Fruit fly (Drosophila melanogaster) whole organism, embryonic: Measurements from ENCODE around the gene CG14043.

Experiments
- Asciz ChIP-seq: fragments of 200-800 bp; sonication (Bioruptor generic); optimal IDR thresholded peaks from 2 replicates; lab custom pipeline; 2017; ENCODE audit warnings: missing biosample characterization, mild to moderate bottlenecking, missing genetic modification characterization, missing genetic modification reagents
- Atf3 ChIP-seq: fragments of 200-800 bp; sonication (Bioruptor generic); optimal IDR thresholded peaks from 3 replicates; lab custom pipeline; 2016; ENCODE audit warnings: missing biosample characterization, missing genetic modification characterization
- Bgb ChIP-seq: fragments of 200-800 bp; sonication (Bioruptor generic); IDR thresholded peaks from 2 replicates; pipeline ENCODE4 v1.3.6; 2022; ENCODE audit warnings: missing biosample characterization, missing genetic modification characterization; ENCODE audit not compliant: partially characterized antibody
- Bteb2 ChIP-seq: fragments of 200-800 bp; sonication (Bioruptor generic); optimal IDR thresholded peaks from 2 replicates; lab custom pipeline; 2016; ENCODE audit warnings: missing biosample characterization, missing genetic modification characterization
- CG10147 ChIP-seq: fragments of 200-800 bp; sonication (Bioruptor generic); optimal IDR thresholded peaks from 2 replicates; lab custom pipeline; 2019; ENCODE audit warnings: missing biosample characterization, mild to moderate bottlenecking, missing genetic modification characterization, moderate library complexity
- CG11398 ChIP-seq: fragments of 200-800 bp; sonication (Bioruptor generic); optimal IDR thresholded peaks from 2 replicates; lab custom pipeline; 2016; ENCODE audit warnings: missing biosample characterization, missing genetic modification characterization
- CG12391 ChIP-seq: fragments of 200-800 bp; sonication (Bioruptor generic); optimal IDR thresholded peaks from 3 replicates; lab custom pipeline; 2018; ENCODE audit warnings: missing biosample characterization, mild to moderate bottlenecking, missing genetic modification characterization, moderate library complexity
- CG15011 ChIP-seq: fragments of 200-800 bp; sonication (Bioruptor generic); optimal IDR thresholded peaks from 3 replicates; lab custom pipeline; 2018; ENCODE audit warnings: missing biosample characterization, mild to moderate bottlenecking, missing genetic modification characterization
- CG2199 ChIP-seq: fragments of 200-800 bp; sonication (Bioruptor generic); IDR thresholded peaks from 3 replicates; pipeline ENCODE4 v1.3.6; 2022; ENCODE audit warnings: missing biosample characterization, missing genetic modification characterization
- CG31388 ChIP-seq: fragments of 200-800 bp; sonication (Bioruptor generic); optimal IDR thresholded peaks from 2 replicates; lab custom pipeline; 2016; ENCODE audit warnings: missing biosample characterization, missing genetic modification characterization
- CG34376 ChIP-seq: fragments of 200-800 bp; sonication (Bioruptor generic); optimal IDR thresholded peaks from 2 replicates; lab custom pipeline; 2018; ENCODE audit warnings: missing biosample characterization, mild to moderate bottlenecking, missing genetic modification characterization
- CG6175 ChIP-seq: fragments of 200-800 bp; sonication (Bioruptor generic); IDR thresholded peaks from 3 replicates; pipeline ENCODE4 v1.3.6; 2022; ENCODE audit warnings: missing biosample characterization, missing genetic modification characterization
- CG6689 ChIP-seq: fragments of 200-800 bp; sonication (Bioruptor generic); IDR thresholded peaks from 2 replicates; pipeline ENCODE4 v1.3.6; 2022; ENCODE audit warnings: missing biosample characterization, missing genetic modification characterization
- CG8924 ChIP-seq: fragments of 200-800 bp; optimal IDR thresholded peaks from 3 replicates; lab custom pipeline; 2019; ENCODE audit warnings: missing biosample characterization, mild to moderate bottlenecking, missing genetic modification characterization, moderate library complexity
- CG9727 ChIP-seq: fragments of 200-800 bp; sonication (Bioruptor generic); optimal IDR thresholded peaks from 3 replicates; lab custom pipeline; 2017; ENCODE audit warnings: missing biosample characterization, mild to moderate bottlenecking, missing genetic modification characterization
- Deaf1 ChIP-seq: fragments of 200-800 bp; optimal IDR thresholded peaks from 3 replicates; lab custom pipeline; 2019; ENCODE audit warnings: missing biosample characterization, mild to moderate bottlenecking, missing genetic modification characterization, moderate library complexity
- Doc2 ChIP-seq: fragments of 200-800 bp; sonication (Bioruptor generic); IDR thresholded peaks from 2 replicates; pipeline ENCODE4 v1.3.6; 2022; ENCODE audit warnings: missing biosample characterization, missing genetic modification characterization
- Hey ChIP-seq: fragments of 200-800 bp; sonication (Bioruptor generic); optimal IDR thresholded peaks from 3 replicates; lab custom pipeline; 2018; ENCODE audit warnings: missing biosample characterization, mild to moderate bottlenecking, missing genetic modification characterization
- MESR4 ChIP-seq: fragments of 200-800 bp; sonication (Bioruptor generic); optimal IDR thresholded peaks from 2 replicates; lab custom pipeline; 2018; ENCODE audit warnings: missing biosample characterization, mild to moderate bottlenecking, missing genetic modification characterization, moderate library complexity
- NC2α ChIP-seq: fragments of 200-800 bp; sonication (Bioruptor generic); optimal IDR thresholded peaks from 2 replicates; lab custom pipeline; 2016; ENCODE audit warnings: missing biosample characterization, missing genetic modification characterization
- Pdp1 ChIP-seq, 2 experiments: fragments of 200-800 bp; sonication (Bioruptor generic); optimal IDR thresholded peaks; 3 replicates each; lab custom pipeline; 2016; ENCODE audit warnings: missing biosample characterization in 2 of 2, missing genetic modification characterization in 2 of 2, mild to moderate bottlenecking in 1 of 2, moderate library complexity in 1 of 2
- Rx ChIP-seq: fragments of 200-800 bp; sonication (Bioruptor generic); IDR thresholded peaks from 2 replicates; pipeline ENCODE4 v1.3.6; 2022; ENCODE audit warnings: missing biosample characterization, missing genetic modification characterization
- Sox100B ChIP-seq: fragments of 200-800 bp; sonication (Bioruptor generic); optimal IDR thresholded peaks from 3 replicates; lab custom pipeline; 2018; ENCODE audit warnings: missing biosample characterization, mild to moderate bottlenecking, missing genetic modification characterization
- Spps ChIP-seq: fragments of 200-800 bp; sonication (Bioruptor generic); optimal IDR thresholded peaks from 2 replicates; lab custom pipeline; 2018; ENCODE audit warnings: missing biosample characterization, mild to moderate bottlenecking, missing genetic modification characterization
- Taf1 ChIP-seq: fragments of 200-800 bp; sonication (Bioruptor generic); IDR thresholded peaks from 2 replicates; pipeline ENCODE4 v1.3.6; 2022; ENCODE audit warnings: missing biosample characterization, missing genetic modification characterization
- Trl ChIP-seq, 3 experiments: fragments of >200 bp in 2 of 3; fragments of 200-800 bp in 1 of 3; sonication (Bioruptor generic) in 1 of 3; optimal IDR thresholded peaks; 2 replicates in 1 of 3; 3 replicates in 2 of 3; lab custom pipeline; 2016 to 2017; ENCODE audit warnings: missing biosample characterization in 1 of 3, missing genetic modification characterization in 1 of 3
- al ChIP-seq: fragments of 200-800 bp; sonication (Bioruptor generic); IDR thresholded peaks from 2 replicates; pipeline ENCODE4 v1.3.6; 2022; ENCODE audit warnings: missing biosample characterization, missing genetic modification characterization
- cad ChIP-seq: fragments of >200 bp; optimal IDR thresholded peaks from 2 replicates; lab custom pipeline; 2017; ENCODE audit warnings: missing biosample characterization, missing genetic modification characterization
- dpn ChIP-seq, 2 experiments: fragments of 200-800 bp; sonication (Bioruptor generic); optimal IDR thresholded peaks; 3 replicates each; lab custom pipeline; 2016; ENCODE audit warnings: missing biosample characterization in 2 of 2, missing genetic modification characterization in 2 of 2
- emc ChIP-seq: fragments of 200-800 bp; sonication (Bioruptor generic); optimal IDR thresholded peaks from 2 replicates; lab custom pipeline; 2016; ENCODE audit warnings: missing biosample characterization, missing genetic modification characterization
- esg ChIP-seq: fragments of 200-800 bp; sonication (Bioruptor generic); conservative IDR thresholded peaks from 2 replicates; pipeline ENCODE4 v1.3.6; 2022; ENCODE audit warnings: missing biosample characterization, missing genetic modification characterization
- fd64A ChIP-seq: fragments of 200-800 bp; sonication (Bioruptor generic); optimal IDR thresholded peaks from 3 replicates; lab custom pipeline; 2018; ENCODE audit warnings: missing biosample characterization, mild to moderate bottlenecking, missing genetic modification characterization
- fu2 ChIP-seq: fragments of 200-800 bp; sonication (Bioruptor generic); optimal IDR thresholded peaks from 2 replicates; lab custom pipeline; 2016; ENCODE audit warnings: missing biosample characterization, missing genetic modification characterization
- gsb ChIP-seq: fragments of 200-800 bp; sonication (Bioruptor generic); IDR thresholded peaks from 2 replicates; pipeline ENCODE4 v1.3.6; 2022; ENCODE audit warnings: missing biosample characterization, missing genetic modification characterization
- her ChIP-seq: fragments of 200-800 bp; sonication (Bioruptor generic); optimal IDR thresholded peaks from 2 replicates; lab custom pipeline; 2016; ENCODE audit warnings: missing biosample characterization, missing genetic modification characterization
- kni ChIP-seq: fragments of 200-800 bp; sonication (Bioruptor generic); optimal IDR thresholded peaks from 3 replicates; lab custom pipeline; 2017; ENCODE audit warnings: mild to moderate bottlenecking, missing biosample characterization, missing genetic modification reagents, missing genetic modification characterization
- knrl ChIP-seq: fragments of 200-800 bp; sonication (Bioruptor generic); IDR thresholded peaks from 3 replicates; pipeline ENCODE4 v1.3.6; 2022; ENCODE audit warnings: missing biosample characterization, missing genetic modification characterization; ENCODE audit not compliant: partially characterized antibody
- lab ChIP-seq: fragments of 200-800 bp; sonication (Bioruptor generic); optimal IDR thresholded peaks from 3 replicates; lab custom pipeline; 2017; ENCODE audit warnings: missing biosample characterization, missing genetic modification characterization, mild to moderate bottlenecking, moderate library complexity, missing genetic modification reagents
- mld ChIP-seq: fragments of 200-800 bp; sonication (Bioruptor generic); IDR thresholded peaks from 3 replicates; pipeline ENCODE4 v1.3.6; 2022; ENCODE audit warnings: missing biosample characterization, missing genetic modification characterization; ENCODE audit not compliant: partially characterized antibody
- nau ChIP-seq: fragments of 200-800 bp; sonication (Bioruptor generic); optimal IDR thresholded peaks from 3 replicates; lab custom pipeline; 2017; ENCODE audit warnings: missing biosample characterization, mild to moderate bottlenecking, missing genetic modification characterization, missing genetic modification reagents
- nerfin-2 ChIP-seq: fragments of 200-800 bp; sonication (Bioruptor generic); IDR thresholded peaks from 2 replicates; pipeline ENCODE4 v1.3.6; 2022; ENCODE audit warnings: missing biosample characterization, missing genetic modification characterization; ENCODE audit not compliant: partially characterized antibody
- otp ChIP-seq: fragments of 200-800 bp; sonication (Bioruptor generic); IDR thresholded peaks from 3 replicates; pipeline ENCODE4, ENCODE4 v1.3.6; 2022; ENCODE audit warnings: missing biosample characterization, missing genetic modification characterization
- pan ChIP-seq, 4 experiments: fragments of >200 bp in 3 of 4; fragments of 200-800 bp in 1 of 4; sonication (Bioruptor generic) in 1 of 4; optimal IDR thresholded peaks in 3 of 4; IDR thresholded peaks in 1 of 4; 2 replicates each; pipeline versions ENCODE4 v1.3.6 to Lab custom; 2017 to 2022; ENCODE audit warnings: missing biosample characterization in 2 of 4, missing genetic modification characterization in 2 of 4, mixed read lengths in 1 of 4
- pb ChIP-seq: fragments of 200-800 bp; sonication (Bioruptor generic); optimal IDR thresholded peaks from 3 replicates; lab custom pipeline; 2016; ENCODE audit warnings: missing biosample characterization, missing genetic modification characterization
- pfk ChIP-seq: fragments of 200-800 bp; sonication (Bioruptor generic); optimal IDR thresholded peaks from 2 replicates; lab custom pipeline; 2018; ENCODE audit warnings: missing biosample characterization, mild to moderate bottlenecking, missing genetic modification characterization, moderate library complexity
- psq ChIP-seq: fragments of 200-800 bp; sonication (Bioruptor generic); optimal IDR thresholded peaks from 2 replicates; lab custom pipeline; 2017; ENCODE audit warnings: missing biosample characterization, missing genetic modification characterization
- ttk ChIP-seq: fragments of 200-800 bp; sonication (Bioruptor generic); IDR thresholded peaks from 2 replicates; pipeline ENCODE4 v2.1.2; 2022; ENCODE audit warnings: missing biosample characterization, missing genetic modification characterization
- zen2 ChIP-seq: fragments of 200-800 bp; sonication (Bioruptor generic); IDR thresholded peaks from 3 replicates; pipeline ENCODE4 v1.3.6; 2022; ENCODE audit warnings: missing biosample characterization, missing genetic modification characterization; ENCODE audit not compliant: partially characterized antibody

The CG14043 gene

DNA sequence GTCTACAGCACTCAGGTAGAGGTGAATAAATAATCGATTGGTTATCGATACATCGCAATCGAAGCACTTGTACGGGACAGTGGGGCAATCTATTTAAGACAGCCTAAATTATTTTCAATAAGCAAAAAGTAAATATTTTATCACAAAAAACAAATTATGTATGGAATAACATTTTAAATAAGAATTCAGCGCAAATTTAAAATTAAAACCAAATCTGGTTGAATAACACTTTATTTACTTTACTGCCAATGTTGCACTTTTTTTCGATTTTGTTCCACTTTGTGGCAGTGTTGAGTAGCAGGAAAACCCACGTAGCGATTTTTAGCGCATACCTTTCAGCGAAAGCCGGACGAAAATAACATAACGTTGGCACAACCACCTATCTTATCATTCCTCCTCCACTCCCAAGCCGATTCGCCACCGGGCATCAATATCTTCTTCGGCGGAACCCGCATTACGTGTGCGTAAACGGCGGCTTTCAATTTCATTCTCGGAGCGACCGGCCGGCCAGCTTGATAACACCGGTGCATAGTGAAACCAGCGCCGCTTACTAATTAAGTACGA lies 5.6 kb downstream of the CG14043 start, which contains the start of the genes Gmd and CG3792 (continued):
- peak; percentile 86 for TF ChIP-seq pb (GFP tag; lab: Kevin White, UChicago)
- TF ChIP-seq kni (GFP tag; lab: Kevin White, UChicago) = peak; percentile 77
- peak; percentile 95 for TF ChIP-seq esg (GFP tag; lab: Robert Waterston, UW)
- TF ChIP-seq Asciz (GFP tag; lab: Kevin White, UChicago) = no peak
- TF ChIP-seq Pdp1 (GFP tag; optimal IDR thresholded peaks at IDR 0.05; lab: Kevin White, UChicago) = peak; percentile 93 to 94
- TF ChIP-seq fu2 (GFP tag; lab: Kevin White, UChicago) = peak; percentile 88
- TF ChIP-seq zen2 (GFP tag; lab: Robert Waterston, UW) = peak; percentile 72; the same call in 2 of the 3 replicates
- TF ChIP-seq knrl (GFP tag; lab: Robert Waterston, UW) = peak; percentile 87
- peak; percentile 93 for TF ChIP-seq Spps (tag; lab: Kevin White, UChicago)
- TF ChIP-seq Hey (tag; lab: Kevin White, UChicago) = no peak
- peak; percentile 89 for TF ChIP-seq Atf3
- TF ChIP-seq Rx = peak; percentile 92
- TF ChIP-seq CG12391 (tag; lab: Kevin White, UChicago) = peak; percentile 94
- TF ChIP-seq CG8924 (tag; lab: Kevin White, UChicago) = peak; percentile 94
- peak; percentile 92 for TF ChIP-seq nerfin-2 (GFP tag; lab: Robert Waterston, UW)
- peak; percentile 95 for TF ChIP-seq Taf1
- TF ChIP-seq NC2α (GFP tag; lab: Kevin White, UChicago) = peak; percentile 90
- TF ChIP-seq CG31388 (GFP tag; lab: Kevin White, UChicago) = peak; percentile 88
- TF ChIP-seq CG10147 (GFP tag; lab: Kevin White, UChicago) = peak; percentile 94
- TF ChIP-seq Deaf1 (tag; lab: Kevin White, UChicago) = no peak
- TF ChIP-seq ttk (GFP tag; lab: Robert Waterston, UW) = peak; percentile 92
- TF ChIP-seq psq (GFP tag; lab: Kevin White, UChicago) = peak; percentile 69
- no peak for TF ChIP-seq CG15011 (GFP tag; lab: Kevin White, UChicago)
- TF ChIP-seq lab (GFP tag; lab: Kevin White, UChicago) = peak; percentile 97
- peak; percentile 88 for TF ChIP-seq CG6175
- peak; percentile 81; the same call in 1 of the 3 replicates for TF ChIP-seq CG2199 (GFP tag; lab: Robert Waterston, UW)
- TF ChIP-seq CG6689 (GFP tag; lab: Robert Waterston, UW) = peak; percentile 97
- peak; percentile 90 for TF ChIP-seq her (GFP tag; lab: Kevin White, UChicago)
- TF ChIP-seq Sox100B (GFP tag; lab: Kevin White, UChicago) = no peak
- TF ChIP-seq mld = peak; percentile 61; the same call in 1 of the 3 replicates
- TF ChIP-seq Trl (optimal IDR thresholded peaks at IDR 0.05; lab: Kevin White, UChicago) = no peak
- peak; percentile 94 for TF ChIP-seq Trl (GFP tag; optimal IDR thresholded peaks at IDR 0.05; lab: Kevin White, UChicago)
- peak; percentile 81 for TF ChIP-seq emc (GFP tag; lab: Kevin White, UChicago)
- peak; percentile 94 for TF ChIP-seq Bteb2
- TF ChIP-seq Doc2 = peak; percentile 82
- TF ChIP-seq pan (optimal IDR thresholded peaks at IDR 0.05; lab: Kevin White, UChicago) = no peak
- TF ChIP-seq pan (GFP tag; optimal IDR thresholded peaks at IDR 0.05 in 1 of 2, IDR thresholded peaks at IDR 0.05 in 1 of 2) = peak in 1 of 2 experiments; percentile 96
- peak; percentile 95 to 96 for TF ChIP-seq dpn (GFP tag; optimal IDR thresholded peaks at IDR 0.05; lab: Kevin White, UChicago)
- peak; percentile 96 for TF ChIP-seq CG9727 (GFP tag; lab: Kevin White, UChicago)
- peak; percentile 54 for TF ChIP-seq fd64A (GFP tag; lab: Kevin White, UChicago)
- TF ChIP-seq gsb (GFP tag; lab: Robert Waterston, UW) = peak; percentile 91
- peak; percentile 78 for TF ChIP-seq Bgb (GFP tag; lab: Robert Waterston, UW)
- peak; percentile 93 for TF ChIP-seq CG34376 (GFP tag; lab: Kevin White, UChicago)
- TF ChIP-seq otp (GFP tag; lab: Robert Waterston, UW) = peak; percentile 89
- no peak for TF ChIP-seq cad (GFP tag; lab: Kevin White, UChicago)
- TF ChIP-seq CG11398 (GFP tag; lab: Kevin White, UChicago) = peak; percentile 88
- peak; percentile 56 for TF ChIP-seq pfk (GFP tag; lab: Kevin White, UChicago)
- peak; percentile 90 for TF ChIP-seq nau (GFP tag; lab: Kevin White, UChicago)
- peak; percentile 12 for TF ChIP-seq MESR4 (GFP tag; lab: Kevin White, UChicago)
- TF ChIP-seq al (GFP tag; lab: Robert Waterston, UW) = peak; percentile 96
